Worm (Caenorhabditis elegans) whole organism, L3 larva: ENCODE data around the gene fbxa-135.

Source experiments
- R02D3.7 ChIP-seq: fragments of 150-350 bp; optimal IDR thresholded peaks from 2 replicates; lab custom pipeline; 2014; ENCODE audit warnings: missing biosample characterization, missing genetic modification characterization
- ama-1 ChIP-seq: fragments of 150-350 bp; optimal IDR thresholded peaks from 2 replicates; lab custom pipeline; 2018
- ceh-16 ChIP-seq: sonication (generic microtip); optimal IDR thresholded peaks from 2 replicates; lab custom pipeline; 2017; ENCODE audit warnings: missing biosample characterization, missing genetic modification characterization
- ceh-28 ChIP-seq: fragments of 150-350 bp; optimal IDR thresholded peaks from 2 replicates; lab custom pipeline; 2014; ENCODE audit warnings: missing biosample characterization, missing genetic modification reagents, missing genetic modification characterization
- ceh-82 ChIP-seq: fragments of 150-350 bp; optimal IDR thresholded peaks from 2 replicates; lab custom pipeline; 2014; ENCODE audit warnings: missing biosample characterization, missing genetic modification characterization
- egl-27 ChIP-seq: sonication (generic microtip); optimal IDR thresholded peaks from 4 replicates; lab custom pipeline; 2017; ENCODE audit warnings: missing biosample characterization, missing genetic modification reagents, missing genetic modification characterization
- egl-5 ChIP-seq: fragments of 150-350 bp; optimal IDR thresholded peaks from 2 replicates; lab custom pipeline; 2017; ENCODE audit warnings: missing biosample characterization, missing genetic modification reagents, missing genetic modification characterization, inconsistent platforms
- elt-1 ChIP-seq: fragments of 150-350 bp; optimal IDR thresholded peaks from 2 replicates; lab custom pipeline; 2014; ENCODE audit warnings: missing biosample characterization, missing genetic modification characterization
- elt-2 ChIP-seq: sonication (generic microtip); optimal IDR thresholded peaks from 2 replicates; lab custom pipeline; 2016; ENCODE audit warnings: missing genetic modification reagents, mild to moderate bottlenecking, missing genetic modification characterization, missing compliant biosample characterization
- elt-3 ChIP-seq, 3 experiments: fragments of 150-350 bp in 1 of 3; sonication (generic microtip) in 2 of 3; optimal IDR thresholded peaks; 2 replicates in 2 of 3; 4 replicates in 1 of 3; lab custom pipeline; 2014 to 2017; ENCODE audit warnings: missing biosample characterization in 3 of 3, missing genetic modification characterization in 3 of 3
- eor-1 ChIP-seq, 2 experiments: fragments of 150-350 bp; optimal IDR thresholded peaks; 2 replicates each; lab custom pipeline; 2014 to 2018; ENCODE audit warnings: missing biosample characterization in 2 of 2, missing genetic modification characterization in 2 of 2
- fkh-10 ChIP-seq: sonication (generic microtip); optimal IDR thresholded peaks from 2 replicates; lab custom pipeline; 2017; ENCODE audit warnings: missing biosample characterization, missing genetic modification reagents, missing genetic modification characterization
- fkh-2 ChIP-seq: fragments of 150-350 bp; optimal IDR thresholded peaks from 2 replicates; lab custom pipeline; 2014; ENCODE audit warnings: missing biosample characterization, missing genetic modification reagents, missing genetic modification characterization
- fos-1 ChIP-seq: fragments of 150-350 bp; optimal IDR thresholded peaks from 2 replicates; lab custom pipeline; 2014; ENCODE audit warnings: missing biosample characterization, missing genetic modification characterization
- hmg-11 ChIP-seq: sonication (generic microtip); optimal IDR thresholded peaks from 2 replicates; lab custom pipeline; 2016; ENCODE audit warnings: missing genetic modification characterization, missing compliant biosample characterization
- lin-15B ChIP-seq: fragments of 150-350 bp; optimal IDR thresholded peaks from 2 replicates; lab custom pipeline; 2014; ENCODE audit warnings: missing biosample characterization, missing genetic modification characterization
- lsy-12 ChIP-seq: sonication (generic microtip); optimal IDR thresholded peaks from 2 replicates; lab custom pipeline; 2016; ENCODE audit warnings: mild to moderate bottlenecking, missing genetic modification characterization, missing compliant biosample characterization
- mml-1 ChIP-seq: fragments of 150-350 bp; sonication (generic microtip); optimal IDR thresholded peaks from 3 replicates; lab custom pipeline; 2014; ENCODE audit warnings: missing biosample characterization, missing genetic modification characterization
- nfya-1 ChIP-seq: sonication (generic microtip); optimal IDR thresholded peaks from 2 replicates; lab custom pipeline; 2017; ENCODE audit warnings: missing genetic modification characterization, mild to moderate bottlenecking, missing compliant biosample characterization, antibody characterized with exemption, moderate library complexity; ENCODE audit not compliant: insufficient read depth
- nhr-11 ChIP-seq: fragments of 150-350 bp; optimal IDR thresholded peaks from 2 replicates; lab custom pipeline; 2014; ENCODE audit warnings: missing biosample characterization, missing genetic modification characterization
- nhr-23 ChIP-seq: fragments of 150-350 bp; optimal IDR thresholded peaks from 2 replicates; lab custom pipeline; 2014; ENCODE audit warnings: missing biosample characterization, missing genetic modification reagents, missing genetic modification characterization
- nhr-28 ChIP-seq: fragments of 150-350 bp; optimal IDR thresholded peaks from 2 replicates; lab custom pipeline; 2014; ENCODE audit warnings: missing biosample characterization, missing genetic modification characterization
- nhr-43 ChIP-seq: sonication (generic microtip); optimal IDR thresholded peaks from 2 replicates; lab custom pipeline; 2016; ENCODE audit warnings: mild to moderate bottlenecking, missing genetic modification characterization, missing compliant biosample characterization; ENCODE audit not compliant: poor library complexity, severe bottlenecking
- nhr-67 ChIP-seq: fragments of 150-350 bp; optimal IDR thresholded peaks from 2 replicates; lab custom pipeline; 2014; ENCODE audit warnings: missing biosample characterization, missing genetic modification characterization
- nhr-76 ChIP-seq: fragments of 150-350 bp; sonication (generic microtip); optimal IDR thresholded peaks from 5 replicates; lab custom pipeline; 2014; ENCODE audit warnings: missing biosample characterization, missing genetic modification characterization
- nhr-77 ChIP-seq: fragments of 150-350 bp; optimal IDR thresholded peaks from 2 replicates; lab custom pipeline; 2014; ENCODE audit warnings: missing biosample characterization, missing genetic modification characterization
- pha-4 ChIP-seq: fragments of 150-350 bp; optimal IDR thresholded peaks from 2 replicates; lab custom pipeline; 2014; ENCODE audit warnings: missing biosample characterization, missing genetic modification reagents, missing genetic modification characterization
- pqm-1 ChIP-seq: fragments of 150-350 bp; optimal IDR thresholded peaks from 2 replicates; lab custom pipeline; 2017; ENCODE audit warnings: missing biosample characterization, missing genetic modification characterization, inconsistent platforms
- sea-2 ChIP-seq: fragments of 150-350 bp; sonication (generic microtip); optimal IDR thresholded peaks from 4 replicates; lab custom pipeline; 2014; ENCODE audit warnings: missing biosample characterization, missing genetic modification reagents, missing genetic modification characterization
- skn-1 ChIP-seq: fragments of 150-350 bp; optimal IDR thresholded peaks from 2 replicates; lab custom pipeline; 2014; ENCODE audit warnings: missing biosample characterization, missing genetic modification characterization
- snpc-4 ChIP-seq: fragments of 150-350 bp; optimal IDR thresholded peaks from 2 replicates; lab custom pipeline; 2014; ENCODE audit warnings: missing biosample characterization, missing genetic modification characterization
- unc-62 ChIP-seq: fragments of 150-350 bp; sonication (generic microtip); optimal IDR thresholded peaks from 4 replicates; lab custom pipeline; 2014; ENCODE audit warnings: missing biosample characterization, missing genetic modification reagents, missing genetic modification characterization
- ztf-11 ChIP-seq: fragments of 150-350 bp; optimal IDR thresholded peaks from 2 replicates; lab custom pipeline; 2014; ENCODE audit warnings: missing biosample characterization, missing genetic modification characterization

Gene fbxa-135

DNA sequence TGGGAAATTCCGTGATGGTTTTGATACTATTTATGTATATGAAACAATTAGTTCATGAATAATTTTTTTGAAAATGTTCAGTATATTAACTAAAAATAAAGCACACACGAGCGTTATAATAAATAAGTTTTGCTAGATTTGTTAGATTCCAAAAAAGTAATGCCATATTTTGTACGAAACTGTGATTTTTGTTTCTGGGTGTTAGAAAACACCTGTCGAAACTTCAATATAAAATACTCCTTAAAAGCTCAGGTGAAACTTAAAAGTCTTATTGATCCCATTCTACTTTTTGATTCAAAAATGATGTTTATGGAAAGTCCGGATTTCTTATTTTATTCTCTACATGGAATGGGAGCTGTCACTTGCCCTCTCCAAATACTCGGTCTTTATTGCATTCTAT lies 13.9 kb downstream of the fbxa-135 start, which contains the start of gene srh-265:
Gene srh-265, plus strand, starts transcription at position 301 of the 400 bp plus-strand sequence.
- TF ChIP-seq ceh-16 (tag; lab: Kevin White, UChicago) (no peak), elt-1 (tag; lab: Kevin White, UChicago) (no peak), lin-15B (tag; lab: Kevin White, UChicago) (no peak), eor-1 (tag; optimal IDR thresholded peaks at IDR 0.05; lab: Kevin White, UChicago) (no peak), pha-4 (tag; lab: Kevin White, UChicago) (no peak), nfya-1 (tag; lab: Kevin White, UChicago) (no peak), egl-5 (tag; lab: Kevin White, UChicago) (no peak), R02D3.7 (tag; lab: Kevin White, UChicago) (no peak), lsy-12 (tag; lab: Kevin White, UChicago) (no peak), egl-27 (no peak), ceh-82 (tag; lab: Kevin White, UChicago) (no peak), ztf-11 (tag; lab: Kevin White, UChicago) (no peak), nhr-77 (tag; lab: Kevin White, UChicago) (no peak), snpc-4 (tag; lab: Kevin White, UChicago) (no peak)
- TF ChIP-seq, all 47 proteins: peak for 0

DNA sequence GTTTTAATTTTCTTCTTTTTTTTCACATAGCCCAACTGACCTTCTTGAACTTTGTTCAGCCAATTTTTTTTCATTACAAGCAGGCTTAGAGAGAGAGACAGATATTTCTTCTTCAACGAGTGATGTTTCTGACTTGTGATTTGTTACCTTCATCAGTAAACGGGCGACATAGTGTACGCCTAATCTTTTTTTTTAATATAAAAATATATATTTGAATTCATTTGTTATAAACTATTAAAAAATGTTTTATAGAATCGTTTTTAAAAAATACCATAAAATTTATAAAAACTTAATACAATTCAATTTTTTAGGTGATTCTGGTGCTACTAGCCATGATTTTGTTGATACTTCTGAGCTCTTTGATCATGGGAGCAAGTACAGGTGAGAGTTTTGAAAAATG lies 15.8 kb downstream of the fbxa-135 start, which contains the start of gene T06E6.10:
Gene T06E6.10, plus strand, starts transcription at position 301 of the 400 bp plus-strand sequence.
- TF ChIP-seq elt-2 (no peak), nfya-1 (tag; lab: Kevin White, UChicago) (no peak), nhr-28 (tag; lab: Kevin White, UChicago) (no peak), nhr-43 (tag; lab: Kevin White, UChicago) (no peak), R02D3.7 (tag; lab: Kevin White, UChicago) (no peak), skn-1 (tag; lab: Kevin White, UChicago) (no peak), fkh-2 (tag; lab: Kevin White, UChicago) (no peak), fos-1 (tag; lab: Kevin White, UChicago) (no peak), unc-62 (GFP tag; lab: Kevin White, UChicago) (no peak), ceh-82 (tag; lab: Kevin White, UChicago) (no peak), elt-3 (tag; optimal IDR thresholded peaks at IDR 0.05; lab: Kevin White, UChicago) (no peak), sea-2 (no peak)

DNA sequence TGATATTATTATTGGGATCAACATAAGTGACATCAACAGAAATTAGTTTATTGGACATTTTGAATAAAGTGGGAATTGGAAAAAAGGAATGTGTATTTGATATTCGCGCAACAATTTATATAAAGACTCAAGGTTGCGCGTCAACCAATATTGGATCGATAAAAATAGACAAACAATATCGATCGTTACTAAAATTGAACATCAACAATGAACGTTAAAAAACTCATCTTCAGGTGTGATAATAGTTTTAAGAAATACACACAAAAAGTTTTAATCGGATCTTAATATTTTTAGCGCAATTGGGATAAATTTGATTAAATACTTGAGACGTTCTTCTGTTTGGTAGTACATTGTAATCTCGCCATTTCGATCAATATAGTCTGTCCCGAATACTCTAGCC lies 21.5 kb downstream of the fbxa-135 start, which contains the start of gene fbxa-104:
Gene fbxa-104, minus strand, starts transcription at position 83 of the 400 bp plus-strand sequence.
- no peak for TF ChIP-seq hmg-11 (tag; lab: Kevin White, UChicago)
- TF ChIP-seq ceh-28 (tag; lab: Kevin White, UChicago), result no peak
- TF ChIP-seq nhr-23 (tag; lab: Kevin White, UChicago), result no peak
- no peak for TF ChIP-seq R02D3.7 (tag; lab: Kevin White, UChicago)
- TF ChIP-seq ama-1 (lab: Kevin White, UChicago), result no peak
- no peak for TF ChIP-seq snpc-4 (tag; lab: Kevin White, UChicago)
- TF ChIP-seq nfya-1 (tag; lab: Kevin White, UChicago), result no peak
- no peak for TF ChIP-seq lin-15B (tag; lab: Kevin White, UChicago)
- TF ChIP-seq fkh-2 (tag; lab: Kevin White, UChicago), result no peak
- no peak for TF ChIP-seq pqm-1 (tag; lab: Kevin White, UChicago)
- TF ChIP-seq eor-1 (tag; optimal IDR thresholded peaks at IDR 0.05; lab: Kevin White, UChicago), result no peak

DNA sequence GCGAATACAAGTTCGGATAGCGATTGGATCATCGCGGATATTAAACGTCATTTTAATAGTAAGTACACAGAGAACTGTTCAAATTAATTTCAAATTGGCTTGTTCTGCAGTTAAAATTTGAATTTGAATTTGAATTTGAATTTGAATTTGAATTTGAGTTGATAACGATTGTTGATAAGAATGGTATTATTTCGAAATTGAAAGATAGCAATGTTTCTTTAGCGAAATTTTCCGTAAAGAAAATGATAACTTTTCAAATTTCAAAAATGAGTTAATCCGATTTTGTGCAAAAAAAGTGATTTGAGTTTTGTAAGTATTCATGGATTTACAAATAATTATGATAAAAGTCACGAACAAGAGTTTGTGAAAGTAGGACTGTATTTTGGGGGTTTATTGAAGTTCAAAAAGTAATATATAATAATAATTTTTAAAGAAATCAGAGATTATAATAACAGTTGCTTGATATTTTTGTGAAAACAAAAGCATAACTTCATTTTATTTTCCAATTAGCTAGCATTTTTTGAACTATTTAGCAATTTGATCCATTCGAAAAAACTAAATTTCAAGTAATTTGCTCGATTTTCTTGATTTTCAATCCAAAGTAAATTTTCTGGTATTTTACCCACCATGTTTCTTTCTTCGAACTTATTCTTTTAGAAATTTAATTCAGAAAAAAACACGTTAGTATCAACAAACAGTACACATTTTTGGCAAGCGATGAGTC lies 23.5 kb downstream of the fbxa-135 start, which contains the start of gene Y36E3A.2:
Gene Y36E3A.2, plus strand, starts transcription at position 674 of the 724 bp plus-strand sequence.
- peak; percentile 1 for TF ChIP-seq pha-4 (tag; lab: Kevin White, UChicago)
- peak; percentile 70 for TF ChIP-seq elt-2
- TF ChIP-seq fkh-10 (GFP tag; lab: Kevin White, UChicago), result no peak

DNA sequence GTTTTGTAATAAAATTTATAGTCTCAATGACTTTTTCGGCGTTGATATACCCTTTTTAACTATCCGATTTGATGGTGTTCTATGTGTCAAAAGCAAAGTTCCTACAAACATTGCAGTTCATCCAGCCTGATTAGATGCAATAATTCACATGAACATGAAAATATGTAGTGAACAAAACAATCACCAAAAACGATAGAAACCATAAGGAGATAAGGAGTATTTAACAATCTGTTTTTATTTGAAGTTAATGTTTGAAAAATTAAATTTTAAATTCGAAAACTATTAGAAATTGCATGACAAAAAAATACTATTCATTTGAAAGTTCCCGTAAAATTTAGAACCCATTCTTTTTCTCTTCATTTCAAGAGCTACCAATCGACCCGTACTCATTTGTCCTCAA lies 24.9 kb downstream of the fbxa-135 start, which contains the start of gene fbxa-209:
Gene fbxa-209, minus strand, starts transcription at position 101 of the 400 bp plus-strand sequence.
- TF ChIP-seq egl-5 (tag; lab: Kevin White, UChicago) (no peak), egl-27 (no peak), mml-1 (tag; lab: Kevin White, UChicago) (no peak), fkh-2 (tag; lab: Kevin White, UChicago) (no peak), nhr-77 (tag; lab: Kevin White, UChicago) (no peak), elt-1 (tag; lab: Kevin White, UChicago) (no peak), nhr-76 (no peak), unc-62 (GFP tag; lab: Kevin White, UChicago) (no peak), nhr-67 (no peak), lsy-12 (tag; lab: Kevin White, UChicago) (no peak), nhr-11 (no peak), fos-1 (tag; lab: Kevin White, UChicago) (no peak), R02D3.7 (tag; lab: Kevin White, UChicago) (no peak), elt-3 (tag; optimal IDR thresholded peaks at IDR 0.05; lab: Kevin White, UChicago) (no peak)
